Worm (Caenorhabditis elegans): ENCODE data around the gene npr-22.

DNA sequence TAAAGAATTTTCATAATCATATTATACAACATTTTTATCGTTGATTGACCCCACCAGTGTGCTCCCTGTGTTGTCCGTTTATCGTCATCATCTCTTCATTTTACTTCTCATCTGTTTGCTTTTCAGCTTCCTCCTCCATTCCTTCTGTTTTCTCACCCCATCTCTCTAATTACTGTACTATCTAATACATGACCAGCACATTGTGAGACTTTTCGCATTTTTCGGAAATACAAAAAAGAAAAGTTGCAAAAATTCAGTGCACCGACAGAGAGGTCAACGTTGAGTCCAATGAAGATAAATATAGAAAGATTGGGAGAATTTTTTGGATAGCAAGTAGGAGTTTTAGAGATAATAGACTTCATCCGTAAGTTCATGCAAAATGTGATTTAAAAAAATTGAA is 39.3 kb upstream of the npr-22 start:
- TF ChIP-seq peb-1 (tag; optimal IDR thresholded peaks at IDR 0.05) (no peak), nhr-11 (tag; optimal IDR thresholded peaks at IDR 0.05) (no peak), aly-2 (tag; optimal IDR thresholded peaks at IDR 0.05) (no peak), ama-1 (optimal IDR thresholded peaks at IDR 0.05) (no peak), ceh-82 (tag; optimal IDR thresholded peaks at IDR 0.05) (no peak), ztf-4 (tag; optimal IDR thresholded peaks at IDR 0.05) (no peak), ZK546.5 (tag; optimal IDR thresholded peaks at IDR 0.05) (no peak), sma-3 (GFP tag; optimal IDR thresholded peaks at IDR 0.05) (no peak)

All from whole organism, L2 larva.